Fruit fly (Drosophila melanogaster): ENCODE data around the gene CG13795.

CG13795 gene

DNA sequence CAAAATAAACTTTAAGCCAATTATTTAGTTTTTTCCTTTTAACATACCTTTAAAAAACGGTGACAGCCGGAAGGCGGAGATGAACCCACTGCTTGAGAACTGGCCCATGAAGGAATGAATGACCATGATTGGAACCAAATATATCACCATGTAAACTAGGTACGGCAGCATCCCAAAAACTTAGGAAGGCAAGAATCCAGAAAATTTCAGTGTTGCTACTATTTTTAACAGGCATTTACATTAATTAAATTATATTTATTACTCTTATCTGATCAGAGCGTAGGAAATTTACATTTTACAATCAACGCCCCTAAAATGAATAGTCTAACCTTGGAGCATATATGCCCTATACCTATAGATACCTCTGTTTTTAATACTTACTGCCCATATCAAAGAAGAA is 4.0 kb downstream of the CG13795 start:
- TF ChIP-seq Myc (optimal IDR thresholded peaks at IDR 0.05): no peak
- TF ChIP-seq Dfd (GFP tag; optimal IDR thresholded peaks at IDR 0.05): peak; percentile 69

dm6 chr2L:7719387-7719786 is 6.7 kb downstream of the CG13795 start, which contains the start of gene CG13793:
Gene CG13793 (minus strand): TSS chr2L:7719487.
- TF ChIP-seq pan (optimal IDR thresholded peaks at IDR 0.05) (no peak), dl (GFP tag; optimal IDR thresholded peaks at IDR 0.05; ENCODE audit: insufficient read depth in 1 of 2, partially characterized antibody in 2 of 2) (no peak), Vsx2 (GFP tag; optimal IDR thresholded peaks at IDR 0.05; ENCODE audit: partially characterized antibody) (no peak), dmrt93B (GFP tag; optimal IDR thresholded peaks at IDR 0.05) (no peak), Mio (GFP tag; optimal IDR thresholded peaks at IDR 0.05) (no peak), OdsH (GFP tag; optimal IDR thresholded peaks at IDR 0.05) (no peak), woc (GFP tag; optimal IDR thresholded peaks at IDR 0.05) (no peak), Hr83 (GFP tag; optimal IDR thresholded peaks at IDR 0.05; ENCODE audit: poor library complexity, severe bottlenecking) (no peak), jim (GFP tag; optimal IDR thresholded peaks at IDR 0.05) (no peak), sage (GFP tag; optimal IDR thresholded peaks at IDR 0.05) (no peak), CrebA (GFP tag; optimal IDR thresholded peaks at IDR 0.05; ENCODE audit: borderline replicate concordance) (no peak), HLH106 (tag; optimal IDR thresholded peaks at IDR 0.05) (no peak), N (GFP tag; optimal IDR thresholded peaks at IDR 0.05) (no peak)

DNA sequence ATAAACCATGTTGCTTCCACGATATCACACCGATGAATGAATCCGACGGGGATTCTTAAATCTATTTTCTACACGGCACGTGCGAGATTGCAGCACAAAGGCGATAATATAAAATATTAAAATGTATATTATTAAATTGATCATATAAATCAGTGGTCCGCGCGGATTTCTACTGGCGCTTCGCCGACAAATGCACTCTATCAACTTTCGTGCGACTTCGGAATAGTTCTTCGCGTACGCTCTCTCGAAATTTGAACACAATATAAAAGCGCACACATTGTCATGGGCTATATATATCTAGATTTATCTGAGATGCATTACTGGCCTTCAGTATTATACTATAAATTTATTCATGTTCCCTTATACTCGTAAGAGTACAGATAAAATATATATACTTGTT is 9.6 kb downstream of the CG13795 start, which contains the start of gene CG33296:
Gene CG33296 (minus strand): TSS at position 101 of the 400 bp plus-strand sequence.
- no peak for TF ChIP-seq woc (GFP tag; optimal IDR thresholded peaks at IDR 0.05)
- TF ChIP-seq usp (GFP tag; optimal IDR thresholded peaks at IDR 0.05): no peak
- no peak for TF ChIP-seq Sp1 (GFP tag; optimal IDR thresholded peaks at IDR 0.05)
- TF ChIP-seq dmrt93B (GFP tag; optimal IDR thresholded peaks at IDR 0.05): no peak
- TF ChIP-seq Rel (GFP tag; optimal IDR thresholded peaks at IDR 0.05): no peak
- no peak for TF ChIP-seq Rel (tag; optimal IDR thresholded peaks at IDR 0.05)
- TF ChIP-seq tai (GFP tag; optimal IDR thresholded peaks at IDR 0.05): no peak
- TF ChIP-seq Vsx2 (GFP tag; optimal IDR thresholded peaks at IDR 0.05; ENCODE audit: partially characterized antibody): no peak
- no peak for TF ChIP-seq Hnf4 (GFP tag; optimal IDR thresholded peaks at IDR 0.05)
- TF ChIP-seq foxo (GFP tag; optimal IDR thresholded peaks at IDR 0.05): no peak
- TF ChIP-seq fru (GFP tag; optimal IDR thresholded peaks at IDR 0.05): no peak
- TF ChIP-seq Mio (GFP tag; optimal IDR thresholded peaks at IDR 0.05): no peak
- no peak for TF ChIP-seq jim (GFP tag; optimal IDR thresholded peaks at IDR 0.05)
- no peak for TF ChIP-seq N (GFP tag; optimal IDR thresholded peaks at IDR 0.05)
- no peak for TF ChIP-seq lola (GFP tag; optimal IDR thresholded peaks at IDR 0.05)
- no peak for TF ChIP-seq OdsH (GFP tag; optimal IDR thresholded peaks at IDR 0.05)
- TF ChIP-seq dl (GFP tag; optimal IDR thresholded peaks at IDR 0.05; ENCODE audit: insufficient read depth in 1 of 2, partially characterized antibody in 2 of 2): no peak
- no peak for TF ChIP-seq br (GFP tag; optimal IDR thresholded peaks at IDR 0.05)

DNA sequence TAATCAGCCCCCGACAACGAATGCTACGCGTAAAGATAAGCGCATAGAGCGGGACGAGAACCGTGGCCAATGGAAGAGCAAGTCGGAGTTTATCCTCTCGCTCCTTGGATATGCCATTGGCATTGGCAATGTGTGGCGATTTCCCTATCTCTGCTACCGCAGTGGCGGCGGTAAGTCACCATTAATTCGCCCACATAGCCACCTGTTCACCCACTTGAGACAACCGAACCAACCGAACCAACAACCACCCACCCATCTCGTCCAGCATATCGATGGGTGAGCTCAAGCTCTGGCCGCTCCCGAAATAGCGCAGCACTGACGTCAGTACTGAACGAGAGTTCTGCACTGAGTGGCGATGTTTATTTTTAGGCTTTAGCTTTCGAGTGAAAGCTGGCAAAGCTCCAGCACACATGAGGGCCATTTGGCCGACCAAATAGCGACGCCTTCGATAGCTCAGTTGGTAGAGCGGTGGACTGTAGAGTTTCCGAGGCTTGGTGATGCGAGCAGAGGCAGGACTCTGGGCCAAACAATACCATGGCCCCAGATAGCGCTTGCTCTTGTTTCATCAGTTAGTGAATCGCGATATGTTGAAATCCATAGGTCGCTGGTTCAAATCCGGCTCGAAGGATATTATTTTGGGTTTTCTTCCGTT is 14.9 kb downstream of the CG13795 start:
- TF ChIP-seq sage (GFP tag; optimal IDR thresholded peaks at IDR 0.05) (no peak), dsf (GFP tag; optimal IDR thresholded peaks at IDR 0.05; ENCODE audit: borderline replicate concordance) (no peak)

DNA sequence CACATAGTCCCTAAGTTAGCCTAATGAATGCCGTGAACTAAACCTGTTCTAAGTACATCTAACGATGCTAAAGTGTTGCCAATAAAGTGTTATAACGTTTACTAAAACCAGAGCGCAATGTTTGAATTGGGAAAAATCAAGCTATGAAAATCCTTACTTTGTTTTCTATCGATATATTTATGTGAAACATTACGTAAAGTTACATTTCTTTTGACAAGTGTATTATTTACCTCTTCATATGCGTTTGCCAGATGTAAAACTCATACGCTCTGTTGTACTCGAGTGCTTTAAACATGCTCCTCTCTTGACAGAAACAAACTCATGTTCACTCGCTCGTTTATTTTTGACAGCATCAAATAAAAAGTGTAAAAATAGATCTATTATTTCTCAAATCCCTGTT is 15.5 kb downstream of the CG13795 start, which contains the start of gene Ntl:
Gene Ntl (plus strand): TSS at position 301 of the 400 bp plus-strand sequence.
- no peak for TF ChIP-seq HLH106 (tag; optimal IDR thresholded peaks at IDR 0.05)
- TF ChIP-seq CG32264 (GFP tag; optimal IDR thresholded peaks at IDR 0.05): no peak
- TF ChIP-seq Mio (GFP tag; optimal IDR thresholded peaks at IDR 0.05): no peak
- no peak for TF ChIP-seq ey (GFP tag; optimal IDR thresholded peaks at IDR 0.05)
- no peak for TF ChIP-seq Myc (optimal IDR thresholded peaks at IDR 0.05)
- TF ChIP-seq h (GFP tag; optimal IDR thresholded peaks at IDR 0.05): no peak
- TF ChIP-seq br (GFP tag; optimal IDR thresholded peaks at IDR 0.05): no peak
- TF ChIP-seq jim (GFP tag; optimal IDR thresholded peaks at IDR 0.05): no peak
- TF ChIP-seq sage (GFP tag; optimal IDR thresholded peaks at IDR 0.05): no peak
- TF ChIP-seq Hnf4 (GFP tag; optimal IDR thresholded peaks at IDR 0.05): no peak
- no peak for TF ChIP-seq Dfd (GFP tag; optimal IDR thresholded peaks at IDR 0.05)
- no peak for TF ChIP-seq dmrt93B (GFP tag; optimal IDR thresholded peaks at IDR 0.05)
- no peak for TF ChIP-seq Dif (GFP tag; optimal IDR thresholded peaks at IDR 0.05; ENCODE audit: partially characterized antibody)
- TF ChIP-seq sv (GFP tag; optimal IDR thresholded peaks at IDR 0.05): no peak
- no peak for TF ChIP-seq Hr83 (GFP tag; optimal IDR thresholded peaks at IDR 0.05; ENCODE audit: poor library complexity, severe bottlenecking)
- no peak for TF ChIP-seq Vsx2 (GFP tag; optimal IDR thresholded peaks at IDR 0.05; ENCODE audit: partially characterized antibody)
- TF ChIP-seq Rel (GFP tag; optimal IDR thresholded peaks at IDR 0.05): no peak
- no peak for TF ChIP-seq Rel (tag; optimal IDR thresholded peaks at IDR 0.05)
- TF ChIP-seq psq (GFP tag; optimal IDR thresholded peaks at IDR 0.05): no peak

Data from whole organism, wandering third instar larva.